Fruit fly (Drosophila melanogaster) whole organism, pupa: Measurements from ENCODE around the gene Pomp.

Experiments
- CG10348 ChIP-seq: fragments of 200-800 bp; sonication (Bioruptor generic); IDR thresholded peaks from 2 replicates; pipeline ENCODE4 v1.3.6; 2022; ENCODE audit warnings: missing biosample characterization, missing genetic modification characterization
- CG13204 ChIP-seq: fragments of 200-800 bp; sonication (Bioruptor generic); optimal IDR thresholded peaks from 2 replicates; lab custom pipeline; 2018; ENCODE audit warnings: missing biosample characterization, mild to moderate bottlenecking, missing genetic modification characterization, moderate library complexity
- CG14655 ChIP-seq: fragments of 200-800 bp; sonication (Bioruptor generic); optimal IDR thresholded peaks from 3 replicates; lab custom pipeline; 2017; ENCODE audit warnings: mild to moderate bottlenecking, missing biosample characterization, missing genetic modification reagents, missing genetic modification characterization
- CG15710 ChIP-seq: fragments of 200-800 bp; sonication (Bioruptor generic); optimal IDR thresholded peaks from 2 replicates; lab custom pipeline; 2018; ENCODE audit warnings: missing biosample characterization, mild to moderate bottlenecking, missing genetic modification characterization, moderate library complexity
- CG32121 ChIP-seq: fragments of 200-800 bp; sonication (Bioruptor generic); IDR thresholded peaks from 2 replicates; pipeline ENCODE4 v1.3.6; 2022; ENCODE audit warnings: missing biosample characterization, missing genetic modification characterization
- CG8301 ChIP-seq: fragments of 200-800 bp; sonication (Bioruptor generic); optimal IDR thresholded peaks from 2 replicates; lab custom pipeline; 2018; ENCODE audit warnings: missing biosample characterization, mild to moderate bottlenecking, missing genetic modification characterization
- CG9948 ChIP-seq: fragments of 200-800 bp; sonication (Bioruptor generic); optimal IDR thresholded peaks from 2 replicates; lab custom pipeline; 2018; ENCODE audit warnings: missing biosample characterization, mild to moderate bottlenecking, missing genetic modification characterization, moderate library complexity
- D1 ChIP-seq: fragments of 200-800 bp; sonication (Bioruptor generic); optimal IDR thresholded peaks from 2 replicates; lab custom pipeline; 2018; ENCODE audit warnings: missing biosample characterization, mild to moderate bottlenecking, missing genetic modification characterization, moderate library complexity
- EcR ChIP-seq: fragments of 200-800 bp; sonication (Bioruptor generic); optimal IDR thresholded peaks from 3 replicates; lab custom pipeline; 2019; ENCODE audit warnings: missing biosample characterization, missing genetic modification characterization, mild to moderate bottlenecking, moderate library complexity, missing genetic modification reagents
- Ets98B ChIP-seq: fragments of 200-800 bp; sonication (Bioruptor generic); IDR thresholded peaks from 2 replicates; pipeline ENCODE4 v1.3.6; 2022; ENCODE audit warnings: missing biosample characterization, missing genetic modification characterization
- Pif1B ChIP-seq: fragments of 200-800 bp; sonication (Bioruptor generic); optimal IDR thresholded peaks from 3 replicates; lab custom pipeline; 2016; ENCODE audit warnings: missing biosample characterization, missing genetic modification characterization
- Snoo ChIP-seq: fragments of 200-800 bp; sonication (Bioruptor generic); optimal IDR thresholded peaks from 3 replicates; lab custom pipeline; 2017; ENCODE audit warnings: missing biosample characterization, mild to moderate bottlenecking, missing genetic modification characterization, inconsistent platforms

DNA sequence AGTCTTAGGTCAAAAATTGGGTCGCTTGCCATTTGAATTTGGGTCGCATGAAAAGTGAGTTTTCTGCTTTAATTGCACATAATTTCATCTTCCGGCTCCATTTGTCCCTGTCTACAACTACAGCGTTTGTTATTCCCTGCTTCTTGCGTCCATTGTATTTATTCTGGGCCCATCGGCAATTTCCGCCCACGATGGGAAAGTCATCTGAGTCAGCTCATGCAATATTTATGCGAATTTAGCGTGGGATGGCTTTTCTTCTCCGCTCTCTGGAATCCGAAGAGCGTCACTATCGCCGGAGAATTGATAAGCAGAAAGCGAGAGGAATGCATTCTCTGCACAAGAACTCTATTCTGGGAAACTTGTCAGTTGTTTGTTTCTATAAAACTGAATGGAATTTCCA, 5.1 kb downstream of the Pomp start:
- no peak for TF ChIP-seq CG32121
- no peak for TF ChIP-seq CG9948 (tag; lab: Kevin White, UChicago)
- no peak for TF ChIP-seq CG14655 (GFP tag; lab: Kevin White, UChicago)
- TF ChIP-seq CG10348: no peak
- TF ChIP-seq Ets98B (GFP tag; lab: Robert Waterston, UW): no peak
- TF ChIP-seq CG15710 (tag; lab: Kevin White, UChicago): no peak
- TF ChIP-seq CG13204 (GFP tag; lab: Kevin White, UChicago): no peak
- no peak for TF ChIP-seq Snoo (tag; lab: Kevin White, UChicago)
- no peak for TF ChIP-seq EcR (GFP tag; lab: Kevin White, UChicago)
- no peak for TF ChIP-seq Pif1B
- no peak for TF ChIP-seq CG8301 (tag; lab: Kevin White, UChicago)
- no peak for TF ChIP-seq D1 (tag; lab: Kevin White, UChicago)
